Worm (Caenorhabditis elegans) whole organism, L2 larva: ENCODE measurements around the gene ZK1290.1.

Experiments
- R02D3.7 ChIP-seq: fragments of 150-350 bp; optimal IDR thresholded peaks from 2 replicates; lab custom pipeline; 2014; ENCODE audit warnings: missing biosample characterization, missing genetic modification characterization
- ama-1 ChIP-seq: fragments of 150-350 bp; optimal IDR thresholded peaks from 2 replicates; lab custom pipeline; 2018; ENCODE audit warnings: inconsistent platforms
- blmp-1 ChIP-seq: sonication (generic microtip); optimal IDR thresholded peaks from 2 replicates; lab custom pipeline; 2017; ENCODE audit warnings: missing genetic modification characterization, mild to moderate bottlenecking, missing compliant biosample characterization, antibody characterized with exemption, moderate library complexity; ENCODE audit not compliant: insufficient read depth
- egl-27 ChIP-seq: sonication (generic microtip); optimal IDR thresholded peaks from 3 replicates; lab custom pipeline; 2017; ENCODE audit warnings: missing biosample characterization, missing genetic modification reagents, missing genetic modification characterization
- elt-3 ChIP-seq: sonication (generic microtip); optimal IDR thresholded peaks from 2 replicates; lab custom pipeline; 2017; ENCODE audit warnings: missing biosample characterization, missing genetic modification characterization
- lin-13 ChIP-seq: fragments of 150-350 bp; optimal IDR thresholded peaks from 2 replicates; lab custom pipeline; 2014; ENCODE audit warnings: missing biosample characterization, missing genetic modification reagents, missing genetic modification characterization
- lin-39 ChIP-seq: fragments of 150-350 bp; optimal IDR thresholded peaks from 2 replicates; lab custom pipeline; 2014; ENCODE audit warnings: missing biosample characterization, missing genetic modification reagents, missing genetic modification characterization
- nhr-11 ChIP-seq: fragments of 150-350 bp; optimal IDR thresholded peaks from 2 replicates; lab custom pipeline; 2014; ENCODE audit warnings: missing biosample characterization, missing genetic modification characterization
- nhr-23 ChIP-seq: fragments of 150-350 bp; optimal IDR thresholded peaks from 2 replicates; lab custom pipeline; 2014; ENCODE audit warnings: missing biosample characterization, missing genetic modification reagents, missing genetic modification characterization
- snpc-4 ChIP-seq: fragments of 150-350 bp; optimal IDR thresholded peaks from 2 replicates; lab custom pipeline; 2014; ENCODE audit warnings: missing biosample characterization, missing genetic modification characterization
- unc-62 ChIP-seq: fragments of 150-350 bp; optimal IDR thresholded peaks from 2 replicates; lab custom pipeline; 2014; ENCODE audit warnings: missing biosample characterization, missing genetic modification reagents, missing genetic modification characterization
- ztf-4 ChIP-seq: fragments of 150-350 bp; optimal IDR thresholded peaks from 2 replicates; lab custom pipeline; 2014; ENCODE audit warnings: missing biosample characterization, missing genetic modification characterization

DNA sequence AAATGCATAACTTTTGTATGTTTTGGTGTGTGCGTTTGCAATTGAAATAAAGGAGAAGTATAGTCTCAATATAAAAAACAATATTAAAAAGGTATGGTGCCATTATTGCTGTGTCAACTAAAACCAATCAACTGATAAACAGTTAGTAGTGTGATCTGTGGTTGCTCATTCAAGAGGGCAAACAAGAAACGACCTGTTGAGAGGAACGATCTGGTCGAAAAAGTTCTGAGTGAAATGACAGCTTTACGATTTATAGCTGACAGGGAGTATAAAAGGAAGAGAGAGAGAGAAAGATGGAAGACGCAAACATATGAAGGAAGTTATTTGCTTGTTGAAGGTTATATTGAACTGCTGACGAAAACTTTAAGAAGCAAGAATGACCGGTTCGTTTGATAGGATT lies 3.6 kb upstream of the ZK1290.1 start:
- no peak for TF ChIP-seq R02D3.7 (tag; lab: Kevin White, UChicago)
- no peak for TF ChIP-seq elt-3 (tag; lab: Kevin White, UChicago)
- no peak for TF ChIP-seq ztf-4 (tag; lab: Kevin White, UChicago)
- no peak for TF ChIP-seq blmp-1 (tag; lab: Kevin White, UChicago)
- no peak for TF ChIP-seq unc-62 (GFP tag; lab: Kevin White, UChicago)
- no peak for TF ChIP-seq nhr-11 (tag; lab: Kevin White, UChicago)
- no peak for TF ChIP-seq ama-1 (lab: Kevin White, UChicago)
- TF ChIP-seq egl-27 (tag; lab: Kevin White, UChicago) = no peak
- no peak for TF ChIP-seq nhr-23 (tag; lab: Kevin White, UChicago)
- TF ChIP-seq lin-13 (GFP tag; lab: Kevin White, UChicago) = no peak
- no peak for TF ChIP-seq snpc-4 (tag; lab: Kevin White, UChicago)
- TF ChIP-seq lin-39 (tag; lab: Kevin White, UChicago) = no peak
